Worm (Caenorhabditis elegans) whole organism, young adult: ENCODE data around the gene C08E3.15.

Source experiments
- B0019.2 ChIP-seq: fragments of 200-800 bp; sonication (Bioruptor generic); conservative IDR thresholded peaks from 2 replicates; pipeline ENCODE4 v1.3.6; 2022; ENCODE audit warnings: missing genetic modification reagents, missing genetic modification characterization, missing compliant biosample characterization
- B0336.3 ChIP-seq: fragments of 200-800 bp; sonication (Bioruptor generic); IDR thresholded peaks from 2 replicates; pipeline ENCODE4 v1.3.6; 2022; ENCODE audit warnings: missing genetic modification characterization, missing compliant biosample characterization
- C06A6.2 ChIP-seq: fragments of 200-800 bp; sonication (Bioruptor generic); conservative IDR thresholded peaks from 2 replicates; pipeline ENCODE4 v1.3.6; 2022; ENCODE audit warnings: missing genetic modification characterization, missing compliant biosample characterization
- T26A5.8 ChIP-seq: sonication (generic microtip); optimal IDR thresholded peaks from 2 replicates; lab custom pipeline; 2016; ENCODE audit warnings: missing genetic modification characterization, missing compliant biosample characterization
- Y53F4B.3 ChIP-seq: fragments of 200-800 bp; sonication (Bioruptor generic); IDR thresholded peaks from 2 replicates; pipeline ENCODE4 v1.3.6; 2022; ENCODE audit warnings: missing genetic modification reagents, missing genetic modification characterization, missing compliant biosample characterization
- Y56A3A.18 ChIP-seq: fragments of 200-800 bp; sonication (Bioruptor generic); IDR thresholded peaks from 2 replicates; pipeline ENCODE4 v1.3.6; 2022; ENCODE audit warnings: missing genetic modification reagents, missing genetic modification characterization, missing compliant biosample characterization
- ZK185.1 ChIP-seq: sonication (generic microtip); optimal IDR thresholded peaks from 2 replicates; lab custom pipeline; 2016; ENCODE audit warnings: mild to moderate bottlenecking, missing genetic modification characterization, missing compliant biosample characterization; ENCODE audit not compliant: poor library complexity, severe bottlenecking
- akir-1 ChIP-seq: fragments of 200-800 bp; sonication (Bioruptor generic); optimal IDR thresholded peaks from 2 replicates; lab custom pipeline; 2018; ENCODE audit warnings: mild to moderate bottlenecking, missing genetic modification characterization, moderate library complexity, missing compliant biosample characterization
- ama-1 ChIP-seq, 3 experiments: fragments of 150-350 bp in 1 of 3; sonication (generic microtip) in 2 of 3; optimal IDR thresholded peaks; 2 replicates each; lab custom pipeline; 2014 to 2018; ENCODE audit warnings: missing biosample characterization in 2 of 3, missing genetic modification characterization in 2 of 3, missing genetic modification reagents in 2 of 3
- attf-5 ChIP-seq: fragments of 200-800 bp; sonication (Bioruptor generic); optimal IDR thresholded peaks from 2 replicates; lab custom pipeline; 2018; ENCODE audit warnings: mild to moderate bottlenecking, missing genetic modification characterization, missing compliant biosample characterization
- attf-6 ChIP-seq: fragments of 200-800 bp; sonication (Bioruptor generic); IDR thresholded peaks from 2 replicates; pipeline ENCODE4 v1.3.6; 2022; ENCODE audit warnings: missing genetic modification reagents, missing genetic modification characterization, missing compliant biosample characterization
- bed-1 ChIP-seq: fragments of 200-800 bp; sonication (Bioruptor generic); IDR thresholded peaks from 2 replicates; pipeline ENCODE4 v1.3.6; 2022; ENCODE audit warnings: missing genetic modification reagents, missing genetic modification characterization, missing compliant biosample characterization
- cebp-1 ChIP-seq, 2 experiments: fragments of 200-800 bp in 1 of 2; sonication (Bioruptor generic) in 1 of 2; sonication (generic microtip) in 1 of 2; IDR thresholded peaks in 1 of 2; optimal IDR thresholded peaks in 1 of 2; 2 replicates each; pipeline versions ENCODE4 v1.3.6 to Lab custom; 2017 to 2022; ENCODE audit warnings: missing compliant biosample characterization in 2 of 2, missing genetic modification characterization in 2 of 2, mild to moderate bottlenecking in 1 of 2, missing genetic modification reagents in 1 of 2, moderate library complexity in 1 of 2
- cebp-2 ChIP-seq: fragments of 200-800 bp; sonication (Bioruptor generic); IDR thresholded peaks from 2 replicates; pipeline ENCODE4 v1.3.6; 2022; ENCODE audit warnings: missing genetic modification characterization, missing compliant biosample characterization
- ceh-40 ChIP-seq: fragments of 200-800 bp; sonication (Bioruptor generic); IDR thresholded peaks from 2 replicates; pipeline ENCODE4 v1.3.6; 2022; ENCODE audit warnings: missing genetic modification characterization, missing compliant biosample characterization
- ceh-58 ChIP-seq: fragments of 200-800 bp; sonication (Bioruptor generic); IDR thresholded peaks from 2 replicates; pipeline ENCODE4 v1.3.6; 2022; ENCODE audit warnings: missing genetic modification characterization, missing compliant biosample characterization
- ceh-79 ChIP-seq: sonication (generic microtip); optimal IDR thresholded peaks from 2 replicates; lab custom pipeline; 2017; ENCODE audit warnings: mild to moderate bottlenecking, missing genetic modification characterization, missing compliant biosample characterization
- chd-7 ChIP-seq: sonication (generic microtip); optimal IDR thresholded peaks from 2 replicates; lab custom pipeline; 2016; ENCODE audit warnings: mild to moderate bottlenecking, missing genetic modification characterization, moderate library complexity, missing compliant biosample characterization
- die-1 ChIP-seq: sonication (generic microtip); optimal IDR thresholded peaks from 2 replicates; lab custom pipeline; 2016; ENCODE audit warnings: missing genotype, mild to moderate bottlenecking, missing genetic modification characterization, missing compliant biosample characterization
- dpl-1 ChIP-seq: fragments of 150-350 bp; optimal IDR thresholded peaks from 2 replicates; lab custom pipeline; 2014; ENCODE audit warnings: missing biosample characterization, missing genetic modification reagents, missing genetic modification characterization
- ets-4 ChIP-seq: fragments of 200-800 bp; sonication (Bioruptor generic); optimal IDR thresholded peaks from 2 replicates; lab custom pipeline; 2018; ENCODE audit warnings: mild to moderate bottlenecking, missing genetic modification characterization, missing compliant biosample characterization
- hlh-26 ChIP-seq: fragments of 200-800 bp; sonication (Bioruptor generic); conservative IDR thresholded peaks from 2 replicates; pipeline ENCODE4 v1.3.6; 2022; ENCODE audit warnings: missing genetic modification reagents, missing genetic modification characterization, missing compliant biosample characterization
- lag-1 ChIP-seq: fragments of 200-800 bp; sonication (Bioruptor generic); IDR thresholded peaks from 2 replicates; pipeline ENCODE4 v1.3.6; 2022; ENCODE audit warnings: missing genetic modification reagents, missing genetic modification characterization, missing compliant biosample characterization
- lin-35 ChIP-seq, 3 experiments: fragments of 150-350 bp in 2 of 3; sonication (generic microtip) in 1 of 3; optimal IDR thresholded peaks; 2 replicates each; lab custom pipeline; 2014 to 2018; ENCODE audit warnings: missing biosample characterization in 3 of 3, missing genetic modification characterization in 3 of 3, missing genetic modification reagents in 3 of 3
- lin-54 ChIP-seq: fragments of 200-800 bp; sonication (Bioruptor generic); optimal IDR thresholded peaks from 2 replicates; lab custom pipeline; 2018; ENCODE audit warnings: mild to moderate bottlenecking, missing genetic modification characterization, missing compliant biosample characterization
- madf-3 ChIP-seq: fragments of 200-800 bp; sonication (Bioruptor generic); IDR thresholded peaks from 2 replicates; pipeline ENCODE4 v1.3.6; 2022; ENCODE audit warnings: missing genetic modification reagents, missing genetic modification characterization, missing compliant biosample characterization
- madf-6 ChIP-seq: fragments of 200-800 bp; sonication (Bioruptor generic); IDR thresholded peaks from 2 replicates; pipeline ENCODE4 v1.3.6; 2022; ENCODE audit warnings: missing genetic modification reagents, missing genetic modification characterization, missing compliant biosample characterization
- madf-8 ChIP-seq: fragments of 200-800 bp; sonication (Bioruptor generic); conservative IDR thresholded peaks from 2 replicates; pipeline ENCODE4 v1.3.6; 2022; ENCODE audit warnings: missing genetic modification reagents, missing genetic modification characterization, missing compliant biosample characterization
- mxl-1 ChIP-seq: sonication (generic microtip); optimal IDR thresholded peaks from 2 replicates; lab custom pipeline; 2016; ENCODE audit warnings: missing genetic modification characterization, missing compliant biosample characterization
- nfya-1 ChIP-seq: sonication (generic microtip); optimal IDR thresholded peaks from 2 replicates; lab custom pipeline; 2017; ENCODE audit warnings: antibody characterized with exemption, missing compliant biosample characterization, missing genetic modification characterization, borderline replicate concordance; ENCODE audit not compliant: insufficient read depth
- nfyb-1 ChIP-seq: fragments of 200-800 bp; sonication (Bioruptor generic); IDR thresholded peaks from 2 replicates; pipeline ENCODE4 v1.3.6; 2022; ENCODE audit warnings: missing genetic modification reagents, missing genetic modification characterization, missing compliant biosample characterization
- nhr-27 ChIP-seq: fragments of 200-800 bp; sonication (Bioruptor generic); optimal IDR thresholded peaks from 2 replicates; lab custom pipeline; 2018; ENCODE audit warnings: mild to moderate bottlenecking, missing genetic modification characterization, moderate library complexity, missing compliant biosample characterization
- nhr-80 ChIP-seq: sonication (generic microtip); optimal IDR thresholded peaks from 2 replicates; lab custom pipeline; 2016; ENCODE audit warnings: missing genetic modification characterization, missing compliant biosample characterization
- nhr-90 ChIP-seq: sonication (generic microtip); optimal IDR thresholded peaks from 2 replicates; lab custom pipeline; 2016; ENCODE audit warnings: missing genotype, mild to moderate bottlenecking, missing genetic modification characterization, missing compliant biosample characterization
- pbrm-1 ChIP-seq: fragments of 200-800 bp; sonication (Bioruptor generic); IDR thresholded peaks from 2 replicates; pipeline ENCODE4 v1.3.6; 2022; ENCODE audit warnings: missing genetic modification reagents, missing genetic modification characterization, missing compliant biosample characterization
- rcor-1 ChIP-seq: fragments of 200-800 bp; sonication (Bioruptor generic); IDR thresholded peaks from 2 replicates; pipeline ENCODE4 v1.3.6; 2022; ENCODE audit warnings: missing genetic modification reagents, missing genetic modification characterization, missing compliant biosample characterization
- rpc-1 ChIP-seq, 2 experiments: fragments of 150-350 bp in 1 of 2; sonication (generic microtip) in 1 of 2; optimal IDR thresholded peaks; 2 replicates each; lab custom pipeline; 2014 to 2018; ENCODE audit warnings: missing biosample characterization in 1 of 2, missing genetic modification characterization in 1 of 2, missing genetic modification reagents in 1 of 2, missing genotype in 1 of 2
- snpc-1.3 ChIP-seq: sonication (generic microtip); optimal IDR thresholded peaks from 2 replicates; lab custom pipeline; 2017; ENCODE audit warnings: missing genetic modification characterization, mild to moderate bottlenecking, missing compliant biosample characterization, antibody characterized with exemption, moderate library complexity, missing genotype, missing genetic modification reagents; ENCODE audit not compliant: insufficient read depth
- ztf-22 ChIP-seq: fragments of 200-800 bp; sonication (Bioruptor generic); optimal IDR thresholded peaks from 2 replicates; lab custom pipeline; 2018; ENCODE audit warnings: mild to moderate bottlenecking, missing genetic modification characterization, moderate library complexity, missing compliant biosample characterization

Gene C08E3.15

DNA sequence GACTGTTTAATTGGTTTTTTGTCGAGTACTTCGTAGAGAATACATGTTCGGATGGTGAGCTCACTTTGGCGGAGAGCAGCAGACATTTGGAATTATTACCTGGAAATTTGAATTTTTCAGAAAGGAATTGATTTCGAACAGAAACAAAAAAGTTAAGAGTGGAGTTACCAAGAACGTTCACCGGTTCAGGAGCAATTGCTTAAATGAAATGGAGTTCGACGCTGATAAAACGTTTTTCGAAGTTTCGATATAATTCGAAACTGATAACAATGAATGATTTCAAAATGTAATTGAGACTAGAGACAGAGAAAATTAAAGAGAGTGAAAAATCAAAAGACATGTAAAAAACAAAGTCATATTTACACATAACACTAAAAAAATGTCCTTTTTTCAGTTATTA lies 17.1 kb downstream of the C08E3.15 start, which contains the start of gene fbxa-163:
TSS of gene fbxa-163 (minus strand) at position 101 of the 400 bp plus-strand sequence.
- TF ChIP-seq rpc-1 (optimal IDR thresholded peaks at IDR 0.05; lab: Kevin White, UChicago) = no peak
- TF ChIP-seq rpc-1 (tag; optimal IDR thresholded peaks at IDR 0.05; lab: Kevin White, UChicago) = no peak
- TF ChIP-seq ZK185.1 (tag; lab: Kevin White, UChicago) = no peak
- TF ChIP-seq ceh-79 (tag; lab: Kevin White, UChicago) = no peak
- no peak for TF ChIP-seq chd-7 (tag; lab: Kevin White, UChicago)
- TF ChIP-seq nfyb-1 (GFP tag; lab: Robert Waterston, UW) = no peak
- TF ChIP-seq madf-8 (GFP tag; lab: Robert Waterston, UW) = no peak
- TF ChIP-seq ztf-22 (GFP tag; lab: Kevin White, UChicago) = no peak
- no peak for TF ChIP-seq attf-5
- no peak for TF ChIP-seq nhr-27 (tag; lab: Kevin White, UChicago)
- no peak for TF ChIP-seq ama-1 (optimal IDR thresholded peaks at IDR 0.05; lab: Kevin White, UChicago)
- no peak for TF ChIP-seq ama-1 (GFP tag; optimal IDR thresholded peaks at IDR 0.05; lab: Kevin White, UChicago)
- TF ChIP-seq dpl-1 = no peak
- no peak for TF ChIP-seq rcor-1
- no peak for TF ChIP-seq lin-54 (GFP tag; lab: Kevin White, UChicago)
- TF ChIP-seq Y53F4B.3 (GFP tag; lab: Robert Waterston, UW) = no peak
- TF ChIP-seq T26A5.8 = no peak
- no peak for TF ChIP-seq ceh-58 (GFP tag; lab: Robert Waterston, UW)
- TF ChIP-seq akir-1 (GFP tag; lab: Kevin White, UChicago) = no peak

DNA sequence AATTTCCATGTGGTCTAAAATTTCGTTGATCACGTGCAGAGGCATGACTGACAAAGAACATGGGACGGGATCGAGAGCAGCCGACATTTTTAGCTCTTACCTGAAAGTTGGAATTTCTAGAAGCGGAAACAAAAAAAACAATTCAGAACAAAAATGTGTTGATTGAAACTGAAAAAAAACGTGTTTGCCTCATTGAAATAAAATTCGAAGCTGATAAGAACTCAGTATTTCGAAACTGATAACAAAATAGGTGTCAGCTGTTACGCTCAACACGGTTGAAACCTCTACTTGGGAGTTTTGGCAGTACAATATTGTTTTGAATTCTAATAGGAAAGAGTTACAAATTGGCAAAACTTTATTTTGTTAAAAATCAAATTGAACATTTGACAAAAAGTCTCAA lies 18.8 kb downstream of the C08E3.15 start:
- TF ChIP-seq lag-1 (GFP tag; lab: Robert Waterston, UW) = no peak
- TF ChIP-seq cebp-1 (GFP tag; IDR thresholded peaks at IDR 0.05; lab: Robert Waterston, UW) = no peak
- peak; percentile 83 for TF ChIP-seq cebp-1 (tag; optimal IDR thresholded peaks at IDR 0.05; lab: Kevin White, UChicago)
- TF ChIP-seq C06A6.2 (GFP tag; lab: Robert Waterston, UW) = no peak
- no peak for TF ChIP-seq ets-4 (GFP tag; lab: Kevin White, UChicago)
- no peak for TF ChIP-seq mxl-1
- TF ChIP-seq nhr-80 (tag; lab: Kevin White, UChicago) = peak; percentile 47

DNA sequence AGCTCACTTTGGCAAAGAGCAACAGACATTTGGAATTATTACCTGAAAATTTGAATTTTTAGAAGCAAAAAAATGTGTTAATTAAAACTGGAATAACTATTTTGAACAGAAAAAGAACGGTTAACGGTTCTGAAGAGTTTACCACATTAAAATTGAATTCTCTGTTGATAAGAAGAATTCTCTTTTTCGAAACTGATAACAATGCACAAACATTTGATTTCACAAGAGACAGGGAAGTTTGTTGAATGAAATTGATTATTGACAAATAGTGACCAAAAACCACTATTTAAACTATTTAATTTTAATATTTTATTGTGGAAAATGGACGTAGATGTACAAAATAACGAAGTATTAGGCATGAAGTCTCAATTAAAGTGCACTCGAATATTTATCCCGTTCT lies 20.1 kb downstream of the C08E3.15 start:
- TF ChIP-seq nhr-80 (tag; lab: Kevin White, UChicago) (peak; percentile 40), Y53F4B.3 (GFP tag; lab: Robert Waterston, UW) (no peak)

- TF ChIP-seq ceh-40 = no peak
- TF ChIP-seq lag-1 (GFP tag; lab: Robert Waterston, UW) = no peak
- no peak for TF ChIP-seq akir-1 (GFP tag; lab: Kevin White, UChicago)
- TF ChIP-seq die-1 (tag; lab: Kevin White, UChicago) = no peak
- no peak for TF ChIP-seq B0019.2 (GFP tag; lab: Robert Waterston, UW)
- TF ChIP-seq attf-6 (GFP tag; lab: Robert Waterston, UW) = no peak
- TF ChIP-seq lin-35 (GFP tag; optimal IDR thresholded peaks at IDR 0.05; lab: Kevin White, UChicago) = no peak
- TF ChIP-seq nfya-1 (tag; lab: Kevin White, UChicago) = no peak
These were observed 21.6 kb downstream of the C08E3.15 start, which contains the start of gene bath-33 for ce11 chrII:1606079-1606478. TSS of gene bath-33 (minus strand) at chrII:1606179.

DNA sequence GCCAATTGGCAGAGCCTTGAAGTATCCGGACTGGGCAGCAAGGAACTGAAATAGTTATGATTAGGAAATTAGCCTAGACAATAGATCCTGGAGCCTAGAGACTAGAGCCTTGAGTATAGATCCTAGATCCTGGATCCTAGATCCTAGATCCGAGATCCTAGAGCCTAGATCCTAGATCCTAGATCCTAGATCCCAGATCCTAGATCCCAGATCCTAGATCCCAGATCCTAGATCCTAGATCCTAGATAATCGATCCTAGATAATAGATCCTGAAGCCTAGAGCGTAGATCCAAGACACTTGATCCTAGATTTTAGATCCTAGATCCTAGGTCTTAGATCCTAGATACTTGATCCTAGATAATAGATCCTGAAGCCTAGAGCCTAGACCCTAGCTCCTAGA lies 22.7 kb downstream of the C08E3.15 start:
- TF ChIP-seq ztf-22 (GFP tag; lab: Kevin White, UChicago) (no peak), cebp-2 (GFP tag; lab: Robert Waterston, UW) (no peak), pbrm-1 (GFP tag; lab: Robert Waterston, UW) (no peak), snpc-1.3 (tag; lab: Kevin White, UChicago) (no peak), Y56A3A.18 (GFP tag; lab: Robert Waterston, UW) (no peak), hlh-26 (no peak), B0019.2 (GFP tag; lab: Robert Waterston, UW) (no peak), bed-1 (GFP tag; lab: Robert Waterston, UW) (no peak), B0336.3 (GFP tag; lab: Robert Waterston, UW) (no peak), madf-3 (GFP tag; lab: Robert Waterston, UW) (no peak), nhr-90 (tag; lab: Kevin White, UChicago) (no peak), madf-6 (GFP tag; lab: Robert Waterston, UW) (no peak)
- TF ChIP-seq, all 124 proteins: peak for 0
